Fruit fly (Drosophila melanogaster) whole organism, embryonic: Measurements from ENCODE around the gene CG34242.
A peak's percentile ranks its signal among the peaks of the same experiment; 100 is the strongest.

Experiments used
- Antp ChIP-seq: fragments of 200-800 bp; sonication (Bioruptor generic); optimal IDR thresholded peaks from 3 replicates; lab custom pipeline; 2016; ENCODE audit warnings: missing biosample characterization, missing genetic modification characterization
- Bgb ChIP-seq: fragments of 200-800 bp; sonication (Bioruptor generic); IDR thresholded peaks from 2 replicates; pipeline ENCODE4 v1.3.6; 2022; ENCODE audit warnings: missing biosample characterization, missing genetic modification characterization; ENCODE audit not compliant: partially characterized antibody
- Blimp-1 ChIP-seq: fragments of 200-800 bp; sonication (Bioruptor generic); optimal IDR thresholded peaks from 3 replicates; lab custom pipeline; 2018; ENCODE audit warnings: missing biosample characterization, missing genetic modification characterization, mild to moderate bottlenecking, moderate library complexity, missing genetic modification reagents
- C15 ChIP-seq: fragments of 200-800 bp; sonication (Bioruptor generic); IDR thresholded peaks from 3 replicates; pipeline ENCODE4 v1.3.6; 2022; ENCODE audit warnings: missing biosample characterization, missing genetic modification characterization
- CG1024 ChIP-seq: fragments of 200-800 bp; sonication (Bioruptor generic); IDR thresholded peaks from 2 replicates; pipeline ENCODE4 v1.3.6; 2022; ENCODE audit warnings: missing biosample characterization, missing genetic modification characterization
- CG10321 ChIP-seq: fragments of 200-800 bp; sonication (Bioruptor generic); IDR thresholded peaks from 2 replicates; pipeline ENCODE4 v1.3.6; 2022; ENCODE audit warnings: missing biosample characterization, missing genetic modification characterization
- CG12769 ChIP-seq: fragments of 200-800 bp; sonication (Bioruptor generic); optimal IDR thresholded peaks from 2 replicates; lab custom pipeline; 2019; ENCODE audit warnings: missing biosample characterization, mild to moderate bottlenecking, missing genetic modification characterization, moderate library complexity
- CG13123 ChIP-seq: fragments of 200-800 bp; sonication (Bioruptor generic); optimal IDR thresholded peaks from 2 replicates; lab custom pipeline; 2016; ENCODE audit warnings: missing biosample characterization, missing genetic modification characterization
- CG14667 ChIP-seq: fragments of 200-800 bp; sonication (Bioruptor generic); IDR thresholded peaks from 2 replicates; pipeline ENCODE4 v1.3.6; 2022; ENCODE audit warnings: missing biosample characterization, missing genetic modification characterization
- CG15011 ChIP-seq: fragments of 200-800 bp; sonication (Bioruptor generic); optimal IDR thresholded peaks from 3 replicates; lab custom pipeline; 2018; ENCODE audit warnings: missing biosample characterization, mild to moderate bottlenecking, missing genetic modification characterization
- CG1602 ChIP-seq: fragments of 200-800 bp; sonication (Bioruptor generic); optimal IDR thresholded peaks from 3 replicates; lab custom pipeline; 2016; ENCODE audit warnings: missing biosample characterization, missing genetic modification characterization
- CG2116 ChIP-seq: fragments of 200-800 bp; sonication (Bioruptor generic); optimal IDR thresholded peaks from 3 replicates; lab custom pipeline; 2018; ENCODE audit warnings: missing biosample characterization, mild to moderate bottlenecking, missing genetic modification characterization
- CG2678 ChIP-seq: fragments of 200-800 bp; sonication (Bioruptor generic); optimal IDR thresholded peaks from 3 replicates; lab custom pipeline; 2019; ENCODE audit warnings: missing biosample characterization, mild to moderate bottlenecking, missing genetic modification characterization, moderate library complexity
- CG2889 ChIP-seq: fragments of 200-800 bp; sonication (Bioruptor generic); IDR thresholded peaks from 3 replicates; pipeline ENCODE4 v1.3.6; 2022; ENCODE audit warnings: missing biosample characterization, missing genetic modification characterization
- CG30431 ChIP-seq: fragments of 200-800 bp; sonication (Bioruptor generic); optimal IDR thresholded peaks from 2 replicates; lab custom pipeline; 2017; ENCODE audit warnings: missing biosample characterization, missing genetic modification characterization
- CG31224 ChIP-seq: fragments of 200-800 bp; sonication (Bioruptor generic); IDR thresholded peaks from 2 replicates; pipeline ENCODE4 v1.3.6; 2022; ENCODE audit warnings: missing biosample characterization, missing genetic modification characterization
- CG33213 ChIP-seq: fragments of 200-800 bp; sonication (Bioruptor generic); optimal IDR thresholded peaks from 3 replicates; lab custom pipeline; 2016; ENCODE audit warnings: missing biosample characterization, missing genetic modification characterization
- CG3847 ChIP-seq: fragments of 200-800 bp; sonication (Bioruptor generic); IDR thresholded peaks from 2 replicates; pipeline ENCODE4 v1.3.6; 2022; ENCODE audit warnings: missing biosample characterization, missing genetic modification characterization
- CG4360 ChIP-seq: fragments of 200-800 bp; sonication (Bioruptor generic); IDR thresholded peaks from 2 replicates; pipeline ENCODE4 v1.3.6; 2022; ENCODE audit warnings: missing biosample characterization, missing genetic modification characterization
- CG5245 ChIP-seq: fragments of 200-800 bp; sonication (Bioruptor generic); optimal IDR thresholded peaks from 3 replicates; lab custom pipeline; 2016; ENCODE audit warnings: missing biosample characterization, missing genetic modification characterization
- CG6765 ChIP-seq: fragments of 200-800 bp; sonication (Bioruptor generic); optimal IDR thresholded peaks from 3 replicates; lab custom pipeline; 2017; ENCODE audit warnings: missing biosample characterization, mild to moderate bottlenecking, missing genetic modification characterization
- CG6854 ChIP-seq: fragments of 200-800 bp; sonication (Bioruptor generic); optimal IDR thresholded peaks from 3 replicates; lab custom pipeline; 2017; ENCODE audit warnings: missing biosample characterization, mild to moderate bottlenecking, missing genetic modification characterization
- CG7928 ChIP-seq: fragments of 200-800 bp; sonication (Bioruptor generic); optimal IDR thresholded peaks from 2 replicates; lab custom pipeline; 2017; ENCODE audit warnings: missing biosample characterization, mild to moderate bottlenecking, missing genetic modification characterization
- CrebB ChIP-seq: fragments of 200-800 bp; sonication (Bioruptor generic); optimal IDR thresholded peaks from 3 replicates; lab custom pipeline; 2018; ENCODE audit warnings: missing biosample characterization, mild to moderate bottlenecking, missing genetic modification characterization
- Doc2 ChIP-seq: fragments of 200-800 bp; sonication (Bioruptor generic); IDR thresholded peaks from 2 replicates; pipeline ENCODE4 v1.3.6; 2022; ENCODE audit warnings: missing biosample characterization, missing genetic modification characterization
- Dp ChIP-seq: fragments of 200-800 bp; sonication (Bioruptor generic); optimal IDR thresholded peaks from 2 replicates; lab custom pipeline; 2018; ENCODE audit warnings: missing biosample characterization, mild to moderate bottlenecking, missing genetic modification characterization, moderate library complexity
- Fer1 ChIP-seq: fragments of 200-800 bp; sonication (Bioruptor generic); optimal IDR thresholded peaks from 2 replicates; lab custom pipeline; 2017; ENCODE audit warnings: missing biosample characterization, mild to moderate bottlenecking, missing genetic modification characterization
- HmgD ChIP-seq: fragments of 200-800 bp; sonication (Bioruptor generic); optimal IDR thresholded peaks from 3 replicates; lab custom pipeline; 2016; ENCODE audit warnings: missing biosample characterization, missing genetic modification characterization
- NC2α ChIP-seq: fragments of 200-800 bp; sonication (Bioruptor generic); optimal IDR thresholded peaks from 2 replicates; lab custom pipeline; 2016; ENCODE audit warnings: missing biosample characterization, missing genetic modification characterization
- Ravus ChIP-seq: fragments of 200-800 bp; sonication (Bioruptor generic); IDR thresholded peaks from 2 replicates; pipeline ENCODE4 v1.3.6; 2022; ENCODE audit warnings: missing biosample characterization, missing genetic modification characterization
- TFAM ChIP-seq: fragments of 200-800 bp; sonication (Bioruptor generic); optimal IDR thresholded peaks from 2 replicates; lab custom pipeline; 2017; ENCODE audit warnings: missing biosample characterization, missing genetic modification characterization, inconsistent platforms
- ab ChIP-seq: fragments of 200-800 bp; sonication (Bioruptor generic); optimal IDR thresholded peaks from 2 replicates; lab custom pipeline; 2016; ENCODE audit warnings: missing biosample characterization, missing genetic modification characterization
- al ChIP-seq: fragments of 200-800 bp; sonication (Bioruptor generic); IDR thresholded peaks from 2 replicates; pipeline ENCODE4 v1.3.6; 2022; ENCODE audit warnings: missing biosample characterization, missing genetic modification characterization
- bab2 ChIP-seq: fragments of 200-800 bp; sonication (Bioruptor generic); optimal IDR thresholded peaks from 2 replicates; lab custom pipeline; 2016; ENCODE audit warnings: missing biosample characterization, missing genetic modification characterization
- chif ChIP-seq, 2 experiments: fragments of 200-800 bp; sonication (Bioruptor generic); optimal IDR thresholded peaks; 3 replicates each; lab custom pipeline; 2016; ENCODE audit warnings: missing biosample characterization in 2 of 2, missing genetic modification characterization in 2 of 2
- disco-r ChIP-seq: fragments of 200-800 bp; sonication (Bioruptor generic); optimal IDR thresholded peaks from 2 replicates; lab custom pipeline; 2016; ENCODE audit warnings: missing biosample characterization, missing genetic modification characterization
- esg ChIP-seq: fragments of 200-800 bp; sonication (Bioruptor generic); conservative IDR thresholded peaks from 2 replicates; pipeline ENCODE4 v1.3.6; 2022; ENCODE audit warnings: missing biosample characterization, missing genetic modification characterization
- eve ChIP-seq, 2 experiments: fragments of >200 bp; optimal IDR thresholded peaks; 2 replicates each; lab custom pipeline; 2017; ENCODE audit warnings: missing biosample characterization in 2 of 2, missing genetic modification characterization in 2 of 2
- her ChIP-seq: fragments of 200-800 bp; sonication (Bioruptor generic); optimal IDR thresholded peaks from 2 replicates; lab custom pipeline; 2016; ENCODE audit warnings: missing biosample characterization, missing genetic modification characterization
- jing ChIP-seq: fragments of 200-800 bp; sonication (Bioruptor generic); optimal IDR thresholded peaks from 2 replicates; lab custom pipeline; 2018; ENCODE audit warnings: missing biosample characterization, mild to moderate bottlenecking, missing genetic modification characterization
- jumu ChIP-seq: fragments of 200-800 bp; sonication (Bioruptor generic); optimal IDR thresholded peaks from 3 replicates; lab custom pipeline; 2016; ENCODE audit warnings: missing biosample characterization, missing genetic modification characterization
- ken ChIP-seq: fragments of 200-800 bp; sonication (Bioruptor generic); IDR thresholded peaks from 3 replicates; pipeline ENCODE4 v1.3.6; 2022; ENCODE audit warnings: missing biosample characterization, missing genetic modification characterization
- maf-S ChIP-seq: fragments of 200-800 bp; sonication (Bioruptor generic); optimal IDR thresholded peaks from 2 replicates; lab custom pipeline; 2016; ENCODE audit warnings: missing biosample characterization, missing genetic modification characterization
- nerfin-1 ChIP-seq: fragments of 200-800 bp; sonication (Bioruptor generic); optimal IDR thresholded peaks from 3 replicates; lab custom pipeline; 2019; ENCODE audit warnings: missing biosample characterization, mild to moderate bottlenecking, missing genetic modification characterization, moderate library complexity
- phol ChIP-seq: fragments of 200-800 bp; sonication (Bioruptor generic); optimal IDR thresholded peaks from 3 replicates; lab custom pipeline; 2018; ENCODE audit warnings: missing biosample characterization, mild to moderate bottlenecking, missing genetic modification characterization, moderate library complexity
- rib ChIP-seq: fragments of 200-800 bp; sonication (Bioruptor generic); IDR thresholded peaks from 2 replicates; pipeline ENCODE4 v1.3.6; 2022; ENCODE audit warnings: missing biosample characterization, missing genetic modification characterization
- sqz ChIP-seq: fragments of 200-800 bp; sonication (Bioruptor generic); optimal IDR thresholded peaks from 3 replicates; lab custom pipeline; 2018; ENCODE audit warnings: missing biosample characterization, mild to moderate bottlenecking, missing genetic modification characterization
- toy ChIP-seq: fragments of 200-800 bp; sonication (Bioruptor generic); IDR thresholded peaks from 2 replicates; pipeline ENCODE4 v1.3.6; 2022; ENCODE audit warnings: missing biosample characterization, missing genetic modification characterization
- trh ChIP-seq: fragments of 200-800 bp; sonication (Bioruptor generic); optimal IDR thresholded peaks from 2 replicates; lab custom pipeline; 2016; ENCODE audit warnings: missing biosample characterization, missing genetic modification characterization
- tx ChIP-seq: fragments of 200-800 bp; sonication (Bioruptor generic); optimal IDR thresholded peaks from 2 replicates; lab custom pipeline; 2016; ENCODE audit warnings: missing biosample characterization, missing genetic modification characterization
- wdn ChIP-seq: fragments of 200-800 bp; sonication (Bioruptor generic); IDR thresholded peaks from 2 replicates; pipeline ENCODE4 v1.3.6; 2022; ENCODE audit warnings: missing biosample characterization, missing genetic modification characterization

CG34242 gene

dm6 chr3L:12490418-12491035 is 43.3 kb upstream of the CG34242 start, which contains the start of gene CG10660 (continued):
- TF ChIP-seq rib (GFP tag; lab: Robert Waterston, UW) = 0 out of 2 replicates have a peak, but pooled peaks have one; percentile 16
- TF ChIP-seq CG5245 (GFP tag; lab: Kevin White, UChicago) = peak; percentile 90
- TF ChIP-seq CG2116 (GFP tag; lab: Kevin White, UChicago) = peak; percentile 54
- TF ChIP-seq CG3847 (GFP tag; lab: Robert Waterston, UW) = peak; percentile 72
- TF ChIP-seq CG1602 (GFP tag; lab: Kevin White, UChicago) = peak; percentile 86
- no peak for TF ChIP-seq C15 (GFP tag; lab: Robert Waterston, UW)
- TF ChIP-seq her (GFP tag; lab: Kevin White, UChicago) = peak; percentile 41
- TF ChIP-seq CG2678 (tag; lab: Kevin White, UChicago) = peak; percentile 86
- TF ChIP-seq ab (GFP tag; lab: Kevin White, UChicago) = peak; percentile 58
- TF ChIP-seq CG6765 (GFP tag; lab: Kevin White, UChicago) = peak; percentile 36
- TF ChIP-seq bab2 (GFP tag; lab: Kevin White, UChicago) = peak; percentile 79
- TF ChIP-seq Dp (GFP tag; lab: Kevin White, UChicago) = no peak
- TF ChIP-seq ken (GFP tag; lab: Robert Waterston, UW) = peak; percentile 86
- peak in 1 of 2 experiments; percentile 94 for TF ChIP-seq eve (GFP tag; optimal IDR thresholded peaks at IDR 0.05; lab: Kevin White, UChicago)
- TF ChIP-seq NC2α (GFP tag; lab: Kevin White, UChicago) = peak; percentile 22
- TF ChIP-seq tx = peak; percentile 39
- no peak for TF ChIP-seq Bgb (GFP tag; lab: Robert Waterston, UW)
- peak; percentile 54 for TF ChIP-seq Ravus (GFP tag; lab: Robert Waterston, UW)
- no peak for TF ChIP-seq TFAM (GFP tag; lab: Kevin White, UChicago)
- peak; percentile 90 for TF ChIP-seq CG12769 (tag; lab: Kevin White, UChicago)
- peak; percentile 75 for TF ChIP-seq wdn
- TF ChIP-seq maf-S = peak; percentile 55
- TF ChIP-seq CG7928 (GFP tag; lab: Kevin White, UChicago) = peak; percentile 34
- TF ChIP-seq CG6854 = peak; percentile 76
- peak; percentile 90 for TF ChIP-seq Blimp-1
- no peak for TF ChIP-seq disco-r (GFP tag; lab: Kevin White, UChicago)
- TF ChIP-seq esg = peak; percentile 84
- TF ChIP-seq toy (GFP tag; lab: Robert Waterston, UW) = 0 out of 2 replicates have a peak, but pooled peaks have one; percentile 44
- peak; percentile 27 for TF ChIP-seq CG13123 (GFP tag; lab: Kevin White, UChicago)
- 0 out of 2 replicates have a peak, but pooled peaks have one; percentile 29 for TF ChIP-seq CG14667 (GFP tag; lab: Robert Waterston, UW)
- TF ChIP-seq jing (GFP tag; lab: Kevin White, UChicago) = peak; percentile 81
- TF ChIP-seq jumu (GFP tag; lab: Kevin White, UChicago) = peak; percentile 42
- TF ChIP-seq CG2889 (GFP tag; lab: Robert Waterston, UW) = peak; percentile 83
- TF ChIP-seq CG4360 (GFP tag; lab: Robert Waterston, UW) = 0 out of 2 replicates have a peak, but pooled peaks have one; percentile 42
- TF ChIP-seq CG15011 (GFP tag; lab: Kevin White, UChicago) = peak; percentile 79
- TF ChIP-seq nerfin-1 (tag; lab: Kevin White, UChicago) = peak; percentile 70
- TF ChIP-seq HmgD = no peak
- TF ChIP-seq CG1024 (GFP tag; lab: Robert Waterston, UW) = peak; percentile 86
- peak; percentile 86 for TF ChIP-seq phol (tag; lab: Kevin White, UChicago)
- peak; percentile 64 for TF ChIP-seq sqz (GFP tag; lab: Kevin White, UChicago)
- peak; percentile 37; the same call in 1 of the 2 replicates for TF ChIP-seq al (GFP tag; lab: Robert Waterston, UW)
- peak; percentile 83 for TF ChIP-seq Fer1 (GFP tag; lab: Kevin White, UChicago)
- peak; percentile 61 for TF ChIP-seq trh (GFP tag; lab: Kevin White, UChicago)
- no peak for TF ChIP-seq Doc2
- peak; percentile 69; the same call in 1 of the 2 replicates for TF ChIP-seq CG10321 (GFP tag; lab: Robert Waterston, UW)
- peak; percentile 73 for TF ChIP-seq CG30431 (GFP tag; lab: Kevin White, UChicago)
- TF ChIP-seq CG31224 = peak; percentile 57
- TF ChIP-seq CrebB (tag; lab: Kevin White, UChicago) = peak; percentile 84
- peak; percentile 56 for TF ChIP-seq Antp
- peak; percentile 53 for TF ChIP-seq CG33213 (GFP tag; lab: Kevin White, UChicago)
- peak; percentile 80 to 82 for TF ChIP-seq chif (GFP tag; optimal IDR thresholded peaks at IDR 0.05; lab: Kevin White, UChicago)
